Worm (Caenorhabditis elegans) whole organism, young adult: ENCODE data around the gene B0507.8.

ENCODE experiments used
- nfya-1 ChIP-seq: sonication (generic microtip); optimal IDR thresholded peaks from 2 replicates; lab custom pipeline; 2017; ENCODE audit warnings: antibody characterized with exemption, missing compliant biosample characterization, missing genetic modification characterization, borderline replicate concordance; ENCODE audit not compliant: insufficient read depth
- snpc-4 ChIP-seq, 5 experiments: fragments of 150-350 bp in 1 of 5; sonication (generic microtip) in 4 of 5; optimal IDR thresholded peaks; 2 replicates each; lab custom pipeline; 2014 to 2018; ENCODE audit warnings: missing genetic modification characterization in 5 of 5, missing biosample characterization in 3 of 5, antibody characterized with exemption in 2 of 5, mild to moderate bottlenecking in 2 of 5, missing compliant biosample characterization in 2 of 5, missing genotype in 2 of 5, moderate library complexity in 2 of 5, missing genetic modification reagents in 1 of 5
- unc-130 ChIP-seq: sonication (generic microtip); optimal IDR thresholded peaks from 2 replicates; lab custom pipeline; 2016; ENCODE audit warnings: missing genetic modification reagents, missing genetic modification characterization, missing compliant biosample characterization

- no peak for TF ChIP-seq snpc-4 (GFP tag; optimal IDR thresholded peaks at IDR 0.05; lab: Kevin White, UChicago)
- TF ChIP-seq snpc-4 (tag; optimal IDR thresholded peaks at IDR 0.05; lab: Kevin White, UChicago): no peak
- no peak for TF ChIP-seq unc-130 (GFP tag; lab: Kevin White, UChicago)
- no peak for TF ChIP-seq nfya-1 (tag; lab: Kevin White, UChicago)
Observed at ce11 chrV:8800978-8801559, 38.3 kb upstream of the B0507.8 start, which contains the start of gene magu-2.
